Worm (Caenorhabditis elegans): Measurements from ENCODE around the gene Y52E8A.2.

- no peak for TF ChIP-seq cebp-1 (GFP tag; IDR thresholded peaks at IDR 0.05)
- TF ChIP-seq cebp-1 (tag; optimal IDR thresholded peaks at IDR 0.05), result no peak
- TF ChIP-seq unc-130 (GFP tag; optimal IDR thresholded peaks at IDR 0.05), result no peak
- no peak for TF ChIP-seq lag-1 (GFP tag; IDR thresholded peaks at IDR 0.05)
- no peak for TF ChIP-seq dpl-1 (GFP tag; optimal IDR thresholded peaks at IDR 0.05)
- TF ChIP-seq ccch-3 (GFP tag; optimal IDR thresholded peaks at IDR 0.05), result no peak
- TF ChIP-seq ceh-27 (GFP tag; optimal IDR thresholded peaks at IDR 0.05), result no peak
- TF ChIP-seq snpc-4 (GFP tag; optimal IDR thresholded peaks at IDR 0.05), result no peak
- TF ChIP-seq snpc-4 (tag; optimal IDR thresholded peaks at IDR 0.05), result no peak
- no peak for TF ChIP-seq mes-4 (tag; optimal IDR thresholded peaks at IDR 0.05)
- TF ChIP-seq fkh-3 (tag; optimal IDR thresholded peaks at IDR 0.05), result no peak
- TF ChIP-seq F37B4.10 (GFP tag; IDR thresholded peaks at IDR 0.05), result no peak
These were observed 27.6 kb upstream of the Y52E8A.2 start for ce11 chrII:4293027-4293522.

Data from whole organism, young adult.